Worm (Caenorhabditis elegans) whole organism, L4 larva: ENCODE data around the gene mksr-1.

ENCODE experiments used
- D1046.2 ChIP-seq: fragments of 200-800 bp; sonication (Bioruptor generic); IDR thresholded peaks from 2 replicates; pipeline ENCODE4 v1.3.6; 2022; ENCODE audit warnings: missing genetic modification characterization, missing compliant biosample characterization
- F10B5.3 ChIP-seq: sonication (generic microtip); optimal IDR thresholded peaks from 2 replicates; lab custom pipeline; 2016; ENCODE audit warnings: mild to moderate bottlenecking, missing genetic modification characterization, missing compliant biosample characterization
- F26F4.8 ChIP-seq: fragments of 200-800 bp; sonication (Bioruptor generic); conservative IDR thresholded peaks from 2 replicates; pipeline ENCODE4 v1.3.6; 2022; ENCODE audit warnings: missing genetic modification characterization, missing compliant biosample characterization
- F37D6.2 ChIP-seq: sonication (generic microtip); optimal IDR thresholded peaks from 2 replicates; lab custom pipeline; 2016; ENCODE audit warnings: mild to moderate bottlenecking, missing genetic modification characterization, missing compliant biosample characterization
- T20F7.1 ChIP-seq: fragments of 200-800 bp; sonication (Bioruptor generic); optimal IDR thresholded peaks from 2 replicates; lab custom pipeline; 2018; ENCODE audit warnings: mild to moderate bottlenecking, missing genetic modification characterization, missing compliant biosample characterization
- aha-1 ChIP-seq: fragments of 150-350 bp; peaks from one replicate; lab custom pipeline; 2014; ENCODE audit warnings: missing biosample characterization, missing genetic modification characterization
- ceh-20 ChIP-seq: fragments of 200-800 bp; sonication (Bioruptor generic); IDR thresholded peaks from 2 replicates; pipeline ENCODE4 v1.3.6; 2022; ENCODE audit warnings: missing genetic modification reagents, missing genetic modification characterization, missing compliant biosample characterization
- cey-2 ChIP-seq: sonication (generic microtip); optimal IDR thresholded peaks from 3 replicates; lab custom pipeline; 2017; ENCODE audit warnings: missing genetic modification characterization, mild to moderate bottlenecking, missing compliant biosample characterization, antibody characterized with exemption, borderline replicate concordance; ENCODE audit not compliant: insufficient read depth
- daf-16 ChIP-seq, 3 experiments: sonication (generic microtip); optimal IDR thresholded peaks; 2 replicates each; lab custom pipeline; 2016 to 2017; ENCODE audit warnings: missing genetic modification characterization in 3 of 3, missing genetic modification reagents in 3 of 3, mild to moderate bottlenecking in 2 of 3, missing compliant biosample characterization in 2 of 3, missing biosample characterization in 1 of 3, moderate library complexity in 1 of 3
- dpl-1 ChIP-seq: fragments of 150-350 bp; optimal IDR thresholded peaks from 2 replicates; lab custom pipeline; 2014; ENCODE audit warnings: missing biosample characterization, missing genetic modification reagents, missing genetic modification characterization
- duxl-1 ChIP-seq: sonication (generic microtip); optimal IDR thresholded peaks from 2 replicates; lab custom pipeline; 2016; ENCODE audit warnings: mild to moderate bottlenecking, missing genetic modification characterization, moderate library complexity, missing compliant biosample characterization; ENCODE audit not compliant: poor library complexity
- dve-1 ChIP-seq: sonication (generic microtip); optimal IDR thresholded peaks from 2 replicates; lab custom pipeline; 2017; ENCODE audit warnings: antibody characterized with exemption, mild to moderate bottlenecking, missing genetic modification characterization, missing compliant biosample characterization; ENCODE audit not compliant: insufficient read depth
- hif-1 ChIP-seq, 2 experiments: sonication (generic microtip); optimal IDR thresholded peaks; 2 replicates each; lab custom pipeline; 2016 to 2017; ENCODE audit warnings: missing compliant biosample characterization in 2 of 2, missing genetic modification characterization in 2 of 2, missing genetic modification reagents in 2 of 2, missing genotype in 2 of 2, mild to moderate bottlenecking in 1 of 2
- hlh-30 ChIP-seq: sonication (generic microtip); optimal IDR thresholded peaks from 2 replicates; lab custom pipeline; 2017; ENCODE audit warnings: antibody characterized with exemption, mild to moderate bottlenecking, missing genetic modification characterization, missing compliant biosample characterization; ENCODE audit not compliant: insufficient read depth
- hmg-1.1 ChIP-seq: fragments of 200-800 bp; sonication (Bioruptor generic); IDR thresholded peaks from 2 replicates; pipeline ENCODE4 v1.3.6; 2022; ENCODE audit warnings: missing genetic modification reagents, missing genetic modification characterization, missing compliant biosample characterization
- lin-15B ChIP-seq: fragments of 150-350 bp; sonication (generic microtip); optimal IDR thresholded peaks from 3 replicates; lab custom pipeline; 2014; ENCODE audit warnings: missing biosample characterization, missing genetic modification characterization
- lin-38 ChIP-seq: fragments of 200-800 bp; sonication (Bioruptor generic); IDR thresholded peaks from 2 replicates; pipeline ENCODE4 v1.3.6; 2022; ENCODE audit warnings: missing genetic modification reagents, missing genetic modification characterization, missing compliant biosample characterization
- lir-3 ChIP-seq: sonication (generic microtip); optimal IDR thresholded peaks from 2 replicates; lab custom pipeline; 2016; ENCODE audit warnings: mild to moderate bottlenecking, missing genetic modification characterization, missing compliant biosample characterization
- lsy-2 ChIP-seq, 2 experiments: fragments of 150-350 bp in 1 of 2; sonication (generic microtip) in 1 of 2; optimal IDR thresholded peaks; 2 replicates each; lab custom pipeline; 2014 to 2017; ENCODE audit warnings: missing biosample characterization in 2 of 2, missing genetic modification characterization in 2 of 2
- madf-9 ChIP-seq: fragments of 200-800 bp; sonication (Bioruptor generic); conservative IDR thresholded peaks from 2 replicates; pipeline ENCODE4 v1.3.6; 2022; ENCODE audit warnings: missing genetic modification reagents, missing genetic modification characterization, missing compliant biosample characterization
- mdl-1 ChIP-seq, 2 experiments: fragments of 150-350 bp in 1 of 2; sonication (generic microtip) in 1 of 2; optimal IDR thresholded peaks; 2 replicates each; lab custom pipeline; 2014 to 2017; ENCODE audit warnings: missing biosample characterization in 2 of 2, missing genetic modification characterization in 2 of 2
- mdt-29 ChIP-seq: fragments of 200-800 bp; sonication (Bioruptor generic); IDR thresholded peaks from 2 replicates; pipeline ENCODE4 v1.3.6; 2022; ENCODE audit warnings: missing genetic modification reagents, missing genetic modification characterization, missing compliant biosample characterization
- mep-1 ChIP-seq: fragments of 150-350 bp; sonication (generic microtip); optimal IDR thresholded peaks from 3 replicates; lab custom pipeline; 2014; ENCODE audit warnings: missing biosample characterization, missing genetic modification characterization
- mes-2 ChIP-seq: sonication (generic microtip); optimal IDR thresholded peaks from 2 replicates; lab custom pipeline; 2016; ENCODE audit warnings: missing genotype, mild to moderate bottlenecking, missing genetic modification characterization, missing compliant biosample characterization; ENCODE audit not compliant: poor library complexity, severe bottlenecking
- mxl-2 ChIP-seq: fragments of 200-800 bp; sonication (Bioruptor generic); conservative IDR thresholded peaks from 2 replicates; pipeline ENCODE4 v1.3.6; 2022; ENCODE audit warnings: missing genetic modification reagents, missing genetic modification characterization, missing compliant biosample characterization
- nhr-11 ChIP-seq: fragments of 150-350 bp; optimal IDR thresholded peaks from 2 replicates; lab custom pipeline; 2014; ENCODE audit warnings: missing biosample characterization, missing genetic modification characterization
- nhr-28 ChIP-seq: fragments of 150-350 bp; optimal IDR thresholded peaks from 2 replicates; lab custom pipeline; 2014; ENCODE audit warnings: missing biosample characterization, missing genetic modification characterization
- nhr-48 ChIP-seq: sonication (generic microtip); optimal IDR thresholded peaks from 2 replicates; lab custom pipeline; 2016; ENCODE audit warnings: mild to moderate bottlenecking, missing genetic modification characterization, missing compliant biosample characterization
- nhr-6 ChIP-seq: fragments of 150-350 bp; optimal IDR thresholded peaks from 2 replicates; lab custom pipeline; 2014; ENCODE audit warnings: missing biosample characterization, missing genetic modification characterization
- nhr-77 ChIP-seq: fragments of 150-350 bp; optimal IDR thresholded peaks from 2 replicates; lab custom pipeline; 2014; ENCODE audit warnings: missing biosample characterization, missing genetic modification characterization
- pha-4 ChIP-seq, 2 experiments: fragments of 150-350 bp in 1 of 2; fragments of 200-800 bp in 1 of 2; sonication (Bioruptor generic) in 1 of 2; IDR thresholded peaks in 1 of 2; optimal IDR thresholded peaks in 1 of 2; 2 replicates each; pipeline versions ENCODE4 v1.3.6 to Lab custom; 2014 to 2022; ENCODE audit warnings: missing genetic modification characterization in 2 of 2, missing genetic modification reagents in 2 of 2, missing biosample characterization in 1 of 2, missing compliant biosample characterization in 1 of 2
- pqm-1 ChIP-seq: sonication (generic microtip); optimal IDR thresholded peaks from 2 replicates; lab custom pipeline; 2017; ENCODE audit warnings: missing biosample characterization, missing genetic modification characterization
- rbr-2 ChIP-seq: sonication (generic microtip); optimal IDR thresholded peaks from 2 replicates; lab custom pipeline; 2016; ENCODE audit warnings: missing genotype, missing genetic modification characterization, missing compliant biosample characterization
- saeg-2 ChIP-seq: fragments of 200-800 bp; sonication (Bioruptor generic); IDR thresholded peaks from 2 replicates; pipeline ENCODE4 v1.3.6; 2022; ENCODE audit warnings: missing genetic modification reagents, missing genetic modification characterization, missing compliant biosample characterization
- skn-1 ChIP-seq: fragments of 150-350 bp; optimal IDR thresholded peaks from 2 replicates; lab custom pipeline; 2014; ENCODE audit warnings: missing biosample characterization, missing genetic modification characterization
- unc-62 ChIP-seq, 3 experiments: fragments of 150-350 bp in 1 of 3; sonication (generic microtip); optimal IDR thresholded peaks in 2 of 3; peaks in 1 of 3; 1 replicate in 1 of 3; 2 replicates in 2 of 3; lab custom pipeline; 2014 to 2017; ENCODE audit warnings: missing biosample characterization in 3 of 3, missing genetic modification characterization in 3 of 3, missing genetic modification reagents in 3 of 3, missing genotype in 1 of 3
- zip-2 ChIP-seq: fragments of 150-350 bp; optimal IDR thresholded peaks from 2 replicates; lab custom pipeline; 2014; ENCODE audit warnings: missing biosample characterization, missing genetic modification characterization
- ztf-7 ChIP-seq: fragments of 150-350 bp; optimal IDR thresholded peaks from 2 replicates; lab custom pipeline; 2014; ENCODE audit warnings: missing biosample characterization, missing genetic modification characterization

Gene mksr-1

ce11 chrX:1103702-1104262, 34.9 kb upstream of the mksr-1 start, which contains the start of gene ife-4:
ife-4 (plus strand) TSS chrX:1104212.
- TF ChIP-seq nhr-6 (tag; lab: Kevin White, UChicago), result peak; percentile 72
- peak; percentile 46 for TF ChIP-seq rbr-2 (tag; lab: Kevin White, UChicago)
- peak; percentile 75 for TF ChIP-seq hmg-1.1 (GFP tag; lab: Robert Waterston, UW)
- TF ChIP-seq F37D6.2 (tag; lab: Kevin White, UChicago), result peak; percentile 1
- TF ChIP-seq hlh-30 (tag; lab: Kevin White, UChicago), result peak; percentile 25
- peak in 1 of 2 experiments; percentile 49 for TF ChIP-seq lsy-2 (tag; optimal IDR thresholded peaks at IDR 0.05; lab: Kevin White, UChicago)
- TF ChIP-seq hif-1 (tag; optimal IDR thresholded peaks at IDR 0.05; lab: Kevin White, UChicago), result peak in 1 of 2 experiments; percentile 13
- TF ChIP-seq T20F7.1, result no peak
- TF ChIP-seq mes-2 (tag; lab: Kevin White, UChicago), result peak; percentile 71
- no peak for TF ChIP-seq mdt-29
- TF ChIP-seq unc-62 (GFP tag; optimal IDR thresholded peaks at IDR 0.05 in 1 of 2; lab: Kevin White, UChicago), result no peak
- TF ChIP-seq unc-62 (tag; optimal IDR thresholded peaks at IDR 0.05; lab: Kevin White, UChicago), result no peak
- peak; percentile 74 for TF ChIP-seq mep-1 (tag; lab: Kevin White, UChicago)
- TF ChIP-seq, all 104 proteins: peak for 9

ce11 chrX:1096808-1097207, 27.9 kb upstream of the mksr-1 start, which contains the start of the genes pigx-1 and rme-6:
pigx-1 (minus strand) TSS chrX:1097013.
rme-6 (plus strand) TSS chrX:1097152.
- TF ChIP-seq hlh-30 (tag; lab: Kevin White, UChicago), result peak; percentile 7
- peak; percentile 56 for TF ChIP-seq mes-2 (tag; lab: Kevin White, UChicago)
- TF ChIP-seq skn-1 (tag; lab: Kevin White, UChicago), result no peak
- TF ChIP-seq aha-1 (tag; lab: Kevin White, UChicago), result peak; percentile 39

ce11 chrX:1094332-1094731, 25.4 kb upstream of the mksr-1 start:
- TF ChIP-seq dpl-1 (GFP tag; lab: Kevin White, UChicago) (no peak), nhr-28 (peak; percentile 2), nhr-77 (tag; lab: Kevin White, UChicago) (peak; percentile 42), aha-1 (tag; lab: Kevin White, UChicago) (peak; percentile 47), daf-16 (GFP tag; optimal IDR thresholded peaks at IDR 0.05; lab: Kevin White, UChicago) (no peak), daf-16 (tag; optimal IDR thresholded peaks at IDR 0.05; lab: Kevin White, UChicago) (peak; percentile 91), dve-1 (tag; lab: Kevin White, UChicago) (peak; percentile 29)

ce11 chrX:1093154-1093553, 24.2 kb upstream of the mksr-1 start:
- TF ChIP-seq saeg-2 (GFP tag; lab: Robert Waterston, UW) (0 out of 2 replicates have a peak, but pooled peaks have one; percentile 69), hlh-30 (tag; lab: Kevin White, UChicago) (peak; percentile 99), nhr-11 (tag; lab: Kevin White, UChicago) (peak; percentile 97), dve-1 (tag; lab: Kevin White, UChicago) (peak; percentile 99), mep-1 (tag; lab: Kevin White, UChicago) (peak; percentile 97), hif-1 (tag; optimal IDR thresholded peaks at IDR 0.05; lab: Kevin White, UChicago) (peak; percentile 51 to 95), F10B5.3 (tag; lab: Kevin White, UChicago) (peak; percentile 44), mxl-2 (0 out of 2 replicates have a peak, but pooled peaks have one; percentile 52), lin-15B (tag; lab: Kevin White, UChicago) (no peak), nhr-28 (peak; percentile 95), cey-2 (peak; percentile 43), nhr-48 (peak; percentile 91), T20F7.1 (peak; percentile 74), duxl-1 (tag; lab: Kevin White, UChicago) (peak; percentile 68), D1046.2 (GFP tag; lab: Robert Waterston, UW) (no peak), zip-2 (tag; lab: Kevin White, UChicago) (peak; percentile 75), madf-9 (GFP tag; lab: Robert Waterston, UW) (peak; percentile 62; the same call in 1 of the 2 replicates), mes-2 (tag; lab: Kevin White, UChicago) (peak; percentile 91), pqm-1 (peak; percentile 48), mdl-1 (tag; optimal IDR thresholded peaks at IDR 0.05; lab: Kevin White, UChicago) (peak; percentile 98 to 100), unc-62 (GFP tag; optimal IDR thresholded peaks at IDR 0.05 in 1 of 2; lab: Kevin White, UChicago) (peak; percentile 26 to 100), unc-62 (tag; optimal IDR thresholded peaks at IDR 0.05; lab: Kevin White, UChicago) (no peak), ceh-20 (GFP tag; lab: Robert Waterston, UW) (peak; percentile 95), ztf-7 (tag; lab: Kevin White, UChicago) (peak; percentile 77), pha-4 (GFP tag; IDR thresholded peaks at IDR 0.05; lab: Robert Waterston, UW) (peak; percentile 87), pha-4 (tag; optimal IDR thresholded peaks at IDR 0.05; lab: Kevin White, UChicago) (peak; percentile 99), F26F4.8 (GFP tag; lab: Robert Waterston, UW) (no peak), lir-3 (tag; lab: Kevin White, UChicago) (peak; percentile 2), lin-38 (GFP tag; lab: Robert Waterston, UW) (peak; percentile 67), lsy-2 (tag; optimal IDR thresholded peaks at IDR 0.05; lab: Kevin White, UChicago) (peak; percentile 78 to 93), mdt-29 (peak; percentile 35; the same call in 1 of the 2 replicates)
